Worm (Caenorhabditis elegans) whole organism, L4 larva: ENCODE measurements around the gene rpl-10.

Experiments
- ama-1 ChIP-seq: fragments of 150-350 bp; optimal IDR thresholded peaks from 2 replicates; lab custom pipeline; 2014; ENCODE audit warnings: inconsistent platforms, mixed read lengths
- gei-8 ChIP-seq: fragments of 200-800 bp; sonication (Bioruptor generic); optimal IDR thresholded peaks from 2 replicates; lab custom pipeline; 2018; ENCODE audit warnings: mild to moderate bottlenecking, missing genetic modification characterization, missing compliant biosample characterization
- hlh-30 ChIP-seq: sonication (generic microtip); optimal IDR thresholded peaks from 2 replicates; lab custom pipeline; 2017; ENCODE audit warnings: antibody characterized with exemption, mild to moderate bottlenecking, missing genetic modification characterization, missing compliant biosample characterization; ENCODE audit not compliant: insufficient read depth
- lin-29 ChIP-seq: fragments of 200-800 bp; sonication (Bioruptor generic); IDR thresholded peaks from 2 replicates; pipeline ENCODE4 v1.3.6; 2022; ENCODE audit warnings: missing genetic modification reagents, missing genetic modification characterization, missing compliant biosample characterization
- lir-3 ChIP-seq: sonication (generic microtip); optimal IDR thresholded peaks from 2 replicates; lab custom pipeline; 2016; ENCODE audit warnings: mild to moderate bottlenecking, missing genetic modification characterization, missing compliant biosample characterization
- madf-5 ChIP-seq, 2 experiments: fragments of 200-800 bp; sonication (Bioruptor generic); IDR thresholded peaks; 2 replicates each; pipeline ENCODE4 v1.3.6; 2022; ENCODE audit warnings: missing compliant biosample characterization in 2 of 2, missing genetic modification characterization in 2 of 2
- pqm-1 ChIP-seq: sonication (generic microtip); optimal IDR thresholded peaks from 2 replicates; lab custom pipeline; 2017; ENCODE audit warnings: missing biosample characterization, missing genetic modification characterization
- set-16 ChIP-seq: fragments of 200-800 bp; sonication (Bioruptor generic); IDR thresholded peaks from 2 replicates; pipeline ENCODE4 v1.3.6; 2022; ENCODE audit warnings: missing genetic modification reagents, missing genetic modification characterization, missing compliant biosample characterization

DNA sequence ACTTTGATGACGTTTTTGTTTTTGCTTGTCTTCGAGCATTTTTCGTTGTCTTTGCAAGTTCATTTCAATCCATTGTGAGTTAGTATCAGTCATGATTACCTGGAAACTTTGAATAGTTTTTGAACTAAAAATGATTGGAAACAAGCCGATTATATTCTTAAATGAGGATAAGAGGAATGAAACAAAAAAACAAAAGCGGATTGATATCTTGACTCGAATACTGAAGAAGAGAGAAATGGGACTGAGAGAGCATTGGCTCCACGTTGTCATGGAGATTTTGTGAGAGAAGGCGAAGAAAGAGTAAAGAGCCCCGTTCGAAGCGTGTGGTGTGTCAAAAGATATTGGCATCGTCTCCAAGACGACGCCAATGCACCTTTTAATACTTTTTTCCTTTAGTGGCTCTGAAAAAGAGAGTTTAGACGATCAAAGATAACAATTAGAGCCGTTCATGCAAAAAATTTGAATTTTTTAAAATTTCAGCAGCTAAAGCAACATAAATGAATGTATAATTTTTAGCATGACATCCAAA lies 13.2 kb downstream of the rpl-10 start, which contains the start of the genes tub-1 and tmem-138:
- TF ChIP-seq madf-5 (GFP tag; IDR thresholded peaks at IDR 0.05; lab: Robert Waterston, UW), result no peak
- no peak for TF ChIP-seq gei-8 (GFP tag; lab: Kevin White, UChicago)
- TF ChIP-seq lin-29 (GFP tag; lab: Robert Waterston, UW), result no peak
- no peak for TF ChIP-seq set-16
- no peak for TF ChIP-seq hlh-30
- TF ChIP-seq pqm-1, result no peak
- no peak for TF ChIP-seq ama-1 (lab: Kevin White, UChicago)
- TF ChIP-seq lir-3 (tag; lab: Kevin White, UChicago), result no peak
